Worm (Caenorhabditis elegans) whole organism, midembryonic: ENCODE measurements around the gene ZK616.61.

Experiments
- flt-1 ChIP-seq: fragments of 200-800 bp; sonication (Bioruptor generic); IDR thresholded peaks from 2 replicates; pipeline ENCODE4 v1.3.6; 2022; ENCODE audit warnings: missing genetic modification characterization, missing compliant biosample characterization
- klf-2 ChIP-seq: fragments of 200-800 bp; sonication (Bioruptor generic); conservative IDR thresholded peaks from 2 replicates; pipeline ENCODE4 v1.3.6; 2022; ENCODE audit warnings: missing genetic modification reagents, missing genetic modification characterization, missing compliant biosample characterization
- med-1 ChIP-seq: sonication (generic microtip); optimal IDR thresholded peaks from 2 replicates; lab custom pipeline; 2017; ENCODE audit warnings: missing genetic modification characterization, mild to moderate bottlenecking, missing compliant biosample characterization, antibody characterized with exemption, missing genetic modification reagents; ENCODE audit not compliant: insufficient read depth
- ztf-29 ChIP-seq: fragments of 200-800 bp; sonication (Bioruptor generic); IDR thresholded peaks from 2 replicates; pipeline ENCODE4 v1.3.6; 2022; ENCODE audit warnings: missing genetic modification reagents, missing genetic modification characterization, missing compliant biosample characterization

DNA sequence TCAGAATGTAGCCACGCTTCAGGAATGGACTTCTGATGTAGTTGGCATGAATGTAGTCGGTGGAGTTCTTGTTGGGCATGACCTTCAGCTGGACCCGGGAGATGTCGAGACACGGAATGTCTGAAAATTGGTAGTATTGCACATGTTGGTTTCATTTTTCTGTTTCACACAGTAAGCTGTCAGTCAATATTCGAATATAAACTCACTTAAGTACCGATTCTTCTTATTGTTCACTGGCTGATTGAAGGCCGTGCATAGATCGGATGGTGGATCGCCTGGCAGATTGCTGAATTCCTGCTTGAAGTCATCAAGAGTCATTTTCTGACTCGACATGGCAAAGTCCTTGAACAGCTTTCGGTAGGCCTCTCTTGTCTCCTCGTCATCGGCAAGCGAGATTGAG, 3.7 kb downstream of the ZK616.61 start:
- TF ChIP-seq med-1: no peak
- no peak for TF ChIP-seq flt-1
- TF ChIP-seq ztf-29: no peak
- TF ChIP-seq klf-2 (GFP tag; lab: Robert Waterston, UW): no peak
